Worm (Caenorhabditis elegans) whole organism, early embryonic: ENCODE measurements around the gene sri-60.

Experiments
- B0310.2 ChIP-seq: sonication (generic microtip); optimal IDR thresholded peaks from 2 replicates; lab custom pipeline; 2016; ENCODE audit warnings: mild to moderate bottlenecking, missing genetic modification characterization, missing compliant biosample characterization
- F13C5.2 ChIP-seq: sonication (generic microtip); optimal IDR thresholded peaks from 2 replicates; lab custom pipeline; 2017; ENCODE audit warnings: mild to moderate bottlenecking, missing genetic modification characterization, inconsistent platforms, missing compliant biosample characterization
- ama-1 ChIP-seq: fragments of 150-350 bp; optimal IDR thresholded peaks from 2 replicates; lab custom pipeline; 2014
- ets-7 ChIP-seq: sonication (generic microtip); optimal IDR thresholded peaks from 2 replicates; lab custom pipeline; 2016; ENCODE audit warnings: missing genotype, missing genetic modification characterization, missing compliant biosample characterization
- flt-1 ChIP-seq: fragments of 200-800 bp; sonication (Bioruptor generic); IDR thresholded peaks from 2 replicates; pipeline ENCODE4 v1.3.6; 2022; ENCODE audit warnings: missing genetic modification characterization, missing compliant biosample characterization
- hmbx-1 ChIP-seq: sonication (generic microtip); optimal IDR thresholded peaks from 2 replicates; lab custom pipeline; 2016; ENCODE audit warnings: mild to moderate bottlenecking, missing genetic modification characterization, missing compliant biosample characterization
- hmg-4 ChIP-seq: fragments of 200-800 bp; sonication (Bioruptor generic); optimal IDR thresholded peaks from 2 replicates; lab custom pipeline; 2018; ENCODE audit warnings: mild to moderate bottlenecking, missing genetic modification characterization, missing compliant biosample characterization
- hnd-1 ChIP-seq: sonication (generic microtip); optimal IDR thresholded peaks from 2 replicates; lab custom pipeline; 2016; ENCODE audit warnings: missing genetic modification characterization, missing compliant biosample characterization
- pes-1 ChIP-seq: fragments of 200-800 bp; sonication (Bioruptor generic); IDR thresholded peaks from 2 replicates; pipeline ENCODE4 v1.3.6; 2022; ENCODE audit warnings: missing genetic modification reagents, missing genetic modification characterization, missing compliant biosample characterization
- scrt-1 ChIP-seq: fragments of 200-800 bp; sonication (Bioruptor generic); IDR thresholded peaks from 2 replicates; pipeline ENCODE4 v1.3.6; 2022; ENCODE audit warnings: missing genetic modification characterization, missing compliant biosample characterization
- sea-1 ChIP-seq: fragments of 200-800 bp; sonication (Bioruptor generic); conservative IDR thresholded peaks from 2 replicates; pipeline ENCODE4 v1.3.6; 2022; ENCODE audit warnings: missing genetic modification characterization, missing compliant biosample characterization
- tbx-11 ChIP-seq: fragments of 200-800 bp; sonication (Bioruptor generic); IDR thresholded peaks from 2 replicates; pipeline ENCODE4 v1.3.6; 2022; ENCODE audit warnings: missing genetic modification characterization, missing compliant biosample characterization
- tbx-37 ChIP-seq: fragments of 200-800 bp; sonication (Bioruptor generic); conservative IDR thresholded peaks from 2 replicates; pipeline ENCODE4 v1.3.6; 2022; ENCODE audit warnings: missing genetic modification reagents, missing genetic modification characterization, missing compliant biosample characterization
- tra-4 ChIP-seq: sonication (generic microtip); optimal IDR thresholded peaks from 2 replicates; lab custom pipeline; 2017; ENCODE audit warnings: missing genetic modification characterization, missing compliant biosample characterization

ce11 chrII:2747956-2748621 lies 45.4 kb upstream of the sri-60 start:
- TF ChIP-seq tra-4 = no peak
- no peak for TF ChIP-seq tbx-37 (GFP tag; lab: Robert Waterston, UW)
- no peak for TF ChIP-seq pes-1 (GFP tag; lab: Robert Waterston, UW)
- TF ChIP-seq ama-1 = no peak
- no peak for TF ChIP-seq flt-1 (GFP tag; lab: Robert Waterston, UW)
- TF ChIP-seq B0310.2 (tag; lab: Kevin White, UChicago) = no peak
- no peak for TF ChIP-seq sea-1 (GFP tag; lab: Robert Waterston, UW)
- TF ChIP-seq tbx-11 (GFP tag; lab: Robert Waterston, UW) = no peak
- no peak for TF ChIP-seq hmbx-1 (tag; lab: Kevin White, UChicago)
- TF ChIP-seq hmg-4 (GFP tag; lab: Kevin White, UChicago) = no peak
- TF ChIP-seq scrt-1 (GFP tag; lab: Robert Waterston, UW) = no peak
- TF ChIP-seq F13C5.2 (tag; lab: Kevin White, UChicago) = no peak
- no peak for TF ChIP-seq ets-7
- no peak for TF ChIP-seq hnd-1 (tag; lab: Kevin White, UChicago)
